Fruit fly (Drosophila melanogaster): ENCODE data around the gene IFT52.

IFT52 gene

dm6 chr2L:6553041-6553796, 4.1 kb downstream of the IFT52 start:
- no peak for TF ChIP-seq psq (optimal IDR thresholded peaks at IDR 0.05)
- no peak for TF ChIP-seq Myc (optimal IDR thresholded peaks at IDR 0.05)
- TF ChIP-seq ttk (optimal IDR thresholded peaks at IDR 0.05): no peak
- no peak for TF ChIP-seq h (optimal IDR thresholded peaks at IDR 0.05)
- TF ChIP-seq Sin3A (optimal IDR thresholded peaks at IDR 0.05): no peak
- TF ChIP-seq insv (optimal IDR thresholded peaks at IDR 0.05): no peak

- no peak for TF ChIP-seq psq (optimal IDR thresholded peaks at IDR 0.05)
- TF ChIP-seq h (optimal IDR thresholded peaks at IDR 0.05): no peak
- TF ChIP-seq insv (optimal IDR thresholded peaks at IDR 0.05): no peak
- TF ChIP-seq Sin3A (optimal IDR thresholded peaks at IDR 0.05): no peak
- TF ChIP-seq ttk (optimal IDR thresholded peaks at IDR 0.05): no peak
- no peak for TF ChIP-seq Myc (optimal IDR thresholded peaks at IDR 0.05)
These were observed 5.0 kb downstream of the IFT52 start for dm6 chr2L:6552345-6552744.

dm6 chr2L:6551452-6551851, 5.8 kb downstream of the IFT52 start:
- no peak for TF ChIP-seq h (optimal IDR thresholded peaks at IDR 0.05)
- TF ChIP-seq Sin3A (optimal IDR thresholded peaks at IDR 0.05): no peak
- TF ChIP-seq insv (optimal IDR thresholded peaks at IDR 0.05): no peak
- no peak for TF ChIP-seq ttk (optimal IDR thresholded peaks at IDR 0.05)
- TF ChIP-seq Myc (optimal IDR thresholded peaks at IDR 0.05): no peak
- no peak for TF ChIP-seq psq (optimal IDR thresholded peaks at IDR 0.05)

dm6 chr2L:6550809-6551208, 6.5 kb downstream of the IFT52 start:
- TF ChIP-seq psq (optimal IDR thresholded peaks at IDR 0.05): no peak
- TF ChIP-seq Sin3A (optimal IDR thresholded peaks at IDR 0.05): no peak
- no peak for TF ChIP-seq ttk (optimal IDR thresholded peaks at IDR 0.05)
- TF ChIP-seq insv (optimal IDR thresholded peaks at IDR 0.05): no peak
- TF ChIP-seq Myc (optimal IDR thresholded peaks at IDR 0.05): no peak
- TF ChIP-seq h (optimal IDR thresholded peaks at IDR 0.05): no peak

dm6 chr2L:6547978-6548377, 9.3 kb downstream of the IFT52 start:
- no peak for TF ChIP-seq Sin3A (optimal IDR thresholded peaks at IDR 0.05)
- TF ChIP-seq insv (optimal IDR thresholded peaks at IDR 0.05): no peak
- TF ChIP-seq ttk (optimal IDR thresholded peaks at IDR 0.05): no peak
- no peak for TF ChIP-seq h (optimal IDR thresholded peaks at IDR 0.05)
- no peak for TF ChIP-seq psq (optimal IDR thresholded peaks at IDR 0.05)
- no peak for TF ChIP-seq Myc (optimal IDR thresholded peaks at IDR 0.05)

- TF ChIP-seq ttk (optimal IDR thresholded peaks at IDR 0.05) (no peak), Sin3A (optimal IDR thresholded peaks at IDR 0.05) (no peak), Myc (optimal IDR thresholded peaks at IDR 0.05) (no peak), h (optimal IDR thresholded peaks at IDR 0.05) (no peak), psq (optimal IDR thresholded peaks at IDR 0.05) (no peak), insv (optimal IDR thresholded peaks at IDR 0.05) (no peak)
These were observed 10.3 kb downstream of the IFT52 start, which contains the start of gene eya for dm6 chr2L:6546883-6547471. Gene eya, minus strand, starts transcription at chr2L:6546976.

- TF ChIP-seq h (optimal IDR thresholded peaks at IDR 0.05) (no peak), insv (optimal IDR thresholded peaks at IDR 0.05) (no peak), ttk (optimal IDR thresholded peaks at IDR 0.05) (no peak), psq (optimal IDR thresholded peaks at IDR 0.05) (no peak), Myc (optimal IDR thresholded peaks at IDR 0.05) (no peak), Sin3A (optimal IDR thresholded peaks at IDR 0.05) (no peak)
These were observed 17.5 kb downstream of the IFT52 start for dm6 chr2L:6539623-6540381.

- TF ChIP-seq h (optimal IDR thresholded peaks at IDR 0.05) (no peak), psq (optimal IDR thresholded peaks at IDR 0.05) (no peak), Myc (optimal IDR thresholded peaks at IDR 0.05) (no peak), ttk (optimal IDR thresholded peaks at IDR 0.05) (no peak), insv (optimal IDR thresholded peaks at IDR 0.05) (no peak), Sin3A (optimal IDR thresholded peaks at IDR 0.05) (no peak)
These were observed 21.2 kb downstream of the IFT52 start for dm6 chr2L:6536044-6536581.

- TF ChIP-seq Myc (optimal IDR thresholded peaks at IDR 0.05): no peak
- TF ChIP-seq h (optimal IDR thresholded peaks at IDR 0.05): no peak
- no peak for TF ChIP-seq Sin3A (optimal IDR thresholded peaks at IDR 0.05)
- no peak for TF ChIP-seq insv (optimal IDR thresholded peaks at IDR 0.05)
- TF ChIP-seq ttk (optimal IDR thresholded peaks at IDR 0.05): no peak
- no peak for TF ChIP-seq psq (optimal IDR thresholded peaks at IDR 0.05)
These were observed 23.0 kb downstream of the IFT52 start for dm6 chr2L:6534125-6534815.

- TF ChIP-seq Sin3A (optimal IDR thresholded peaks at IDR 0.05) (no peak), insv (optimal IDR thresholded peaks at IDR 0.05) (no peak), psq (optimal IDR thresholded peaks at IDR 0.05) (no peak)
These were observed 23.6 kb downstream of the IFT52 start for dm6 chr2L:6533719-6534118.

dm6 chr2L:6532977-6533376, 24.3 kb downstream of the IFT52 start:
- no peak for TF ChIP-seq psq (optimal IDR thresholded peaks at IDR 0.05)
- no peak for TF ChIP-seq Sin3A (optimal IDR thresholded peaks at IDR 0.05)
- no peak for TF ChIP-seq Myc (optimal IDR thresholded peaks at IDR 0.05)
- no peak for TF ChIP-seq insv (optimal IDR thresholded peaks at IDR 0.05)
- TF ChIP-seq ttk (optimal IDR thresholded peaks at IDR 0.05): no peak
- no peak for TF ChIP-seq h (optimal IDR thresholded peaks at IDR 0.05)
